Fruit fly (Drosophila melanogaster): ENCODE results near the gene CG10853.

DNA sequence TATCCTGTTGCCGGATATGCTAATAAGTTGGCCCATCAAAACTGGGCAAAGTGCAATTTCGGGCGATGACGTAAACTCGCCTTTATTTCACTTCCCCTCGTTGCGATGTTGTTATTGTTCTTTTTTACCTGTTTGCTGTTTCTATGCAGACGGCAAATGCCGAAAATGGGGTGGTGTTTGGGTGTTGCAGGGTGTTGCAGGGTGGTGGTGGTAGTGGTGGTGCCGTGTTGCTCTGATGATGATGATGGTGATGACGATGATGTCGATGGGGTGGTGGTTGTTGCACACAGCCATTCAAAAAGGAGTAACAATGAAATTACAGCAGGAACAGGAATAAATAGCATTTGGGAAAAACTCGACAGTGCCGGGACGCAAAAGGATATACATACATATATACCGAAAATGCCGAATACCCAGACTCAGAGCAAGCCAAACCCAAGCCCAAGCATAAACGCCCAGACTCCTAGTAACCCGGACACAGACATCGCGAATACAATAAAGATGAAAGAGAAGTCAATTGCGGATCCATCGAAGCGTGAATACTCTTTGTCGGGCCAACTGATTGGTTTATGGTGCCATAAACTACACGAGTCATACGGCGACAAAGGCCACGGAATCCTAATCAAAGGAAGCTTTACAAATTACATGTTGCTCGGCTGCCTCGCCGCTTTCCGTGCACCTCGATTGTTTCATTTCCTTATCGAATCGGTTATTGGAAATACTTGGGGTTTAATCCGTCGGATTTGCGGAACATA, 31.2 kb downstream of the CG10853 start:
- TF ChIP-seq h (GFP tag; optimal IDR thresholded peaks at IDR 0.05) (no peak), tai (GFP tag; optimal IDR thresholded peaks at IDR 0.05) (no peak), Hr78 (GFP tag; optimal IDR thresholded peaks at IDR 0.05) (no peak), fru (GFP tag; optimal IDR thresholded peaks at IDR 0.05) (no peak), dmrt93B (GFP tag; optimal IDR thresholded peaks at IDR 0.05) (no peak), Mio (GFP tag; optimal IDR thresholded peaks at IDR 0.05) (no peak), CG32264 (GFP tag; optimal IDR thresholded peaks at IDR 0.05) (no peak), pan (optimal IDR thresholded peaks at IDR 0.05) (no peak)
